Worm (Caenorhabditis elegans) whole organism, late embryonic: ENCODE data around the gene Y38A10A.7.

Experiments
- K02D7.2 ChIP-seq: sonication (generic microtip); optimal IDR thresholded peaks from 2 replicates; lab custom pipeline; 2017; ENCODE audit warnings: mild to moderate bottlenecking, missing genetic modification characterization, missing compliant biosample characterization
- ama-1 ChIP-seq: fragments of 150-350 bp; optimal IDR thresholded peaks from 2 replicates; lab custom pipeline; 2014
- ceh-30 ChIP-seq: fragments of 150-350 bp; optimal IDR thresholded peaks from 2 replicates; lab custom pipeline; 2014; ENCODE audit warnings: missing biosample characterization, missing genetic modification characterization
- ceh-45 ChIP-seq: fragments of 200-800 bp; sonication (Bioruptor generic); IDR thresholded peaks from 2 replicates; pipeline ENCODE4 v1.3.6; 2022; ENCODE audit warnings: missing genetic modification reagents, missing genetic modification characterization, missing compliant biosample characterization
- fkh-10 ChIP-seq: fragments of 150-350 bp; optimal IDR thresholded peaks from 2 replicates; lab custom pipeline; 2014; ENCODE audit warnings: missing biosample characterization, missing genetic modification reagents, missing genetic modification characterization
- fkh-6 ChIP-seq: sonication (generic microtip); optimal IDR thresholded peaks from 2 replicates; lab custom pipeline; 2016; ENCODE audit warnings: missing genetic modification characterization, missing compliant biosample characterization
- gmeb-2 ChIP-seq: sonication (generic microtip); optimal IDR thresholded peaks from 2 replicates; lab custom pipeline; 2016; ENCODE audit warnings: missing genetic modification characterization, inconsistent platforms, missing compliant biosample characterization
- hlh-13 ChIP-seq: fragments of 200-800 bp; sonication (Bioruptor generic); optimal IDR thresholded peaks from 2 replicates; lab custom pipeline; 2018; ENCODE audit warnings: mild to moderate bottlenecking, missing genetic modification characterization, missing compliant biosample characterization
- hlh-15 ChIP-seq: sonication (generic microtip); optimal IDR thresholded peaks from 2 replicates; lab custom pipeline; 2016; ENCODE audit warnings: missing genetic modification characterization, missing compliant biosample characterization
- lin-11 ChIP-seq: fragments of 200-800 bp; sonication (Bioruptor generic); optimal IDR thresholded peaks from 2 replicates; lab custom pipeline; 2018; ENCODE audit warnings: mild to moderate bottlenecking, missing genetic modification characterization, missing compliant biosample characterization
- pag-3 ChIP-seq: sonication (generic microtip); optimal IDR thresholded peaks from 2 replicates; lab custom pipeline; 2016; ENCODE audit warnings: missing compliant biosample characterization, missing genetic modification characterization, borderline replicate concordance
- zip-5 ChIP-seq: sonication (generic microtip); optimal IDR thresholded peaks from 2 replicates; lab custom pipeline; 2016; ENCODE audit warnings: missing genetic modification characterization, missing compliant biosample characterization

DNA sequence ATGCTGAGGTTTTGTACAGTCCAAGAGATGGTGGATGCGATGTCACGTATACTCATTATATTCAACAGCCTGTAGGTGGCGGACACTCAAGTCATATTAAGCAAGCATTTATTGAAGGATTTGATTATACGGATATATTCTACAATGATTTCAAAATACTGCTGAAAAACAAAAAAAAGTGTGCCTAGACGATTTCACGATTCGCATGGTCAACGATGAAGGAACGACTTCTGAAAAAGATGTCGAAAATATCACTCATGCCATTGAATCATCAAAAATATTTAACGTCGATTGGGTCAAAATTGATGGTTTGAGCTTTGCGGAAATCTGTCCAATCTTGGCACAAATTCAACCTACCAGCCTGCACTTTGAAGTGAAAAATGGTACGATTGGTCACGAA lies 21.0 kb downstream of the Y38A10A.7 start:
- no peak for TF ChIP-seq K02D7.2 (tag; lab: Kevin White, UChicago)
- TF ChIP-seq zip-5 (tag; lab: Kevin White, UChicago): no peak
- TF ChIP-seq pag-3 (tag; lab: Kevin White, UChicago): no peak
- no peak for TF ChIP-seq hlh-15 (tag; lab: Kevin White, UChicago)
- no peak for TF ChIP-seq gmeb-2 (tag; lab: Kevin White, UChicago)
- no peak for TF ChIP-seq ceh-45 (GFP tag; lab: Robert Waterston, UW)
- TF ChIP-seq ceh-30 (tag; lab: Kevin White, UChicago): no peak
- no peak for TF ChIP-seq ama-1 (lab: Kevin White, UChicago)
- TF ChIP-seq fkh-10 (GFP tag; lab: Kevin White, UChicago): no peak
- TF ChIP-seq hlh-13 (GFP tag; lab: Kevin White, UChicago): no peak
- no peak for TF ChIP-seq lin-11
- TF ChIP-seq fkh-6: no peak
